Worm (Caenorhabditis elegans): Measurements from ENCODE around the gene C11H1.7.

Gene C11H1.7

ce11 chrX:14297209-14297608, 30.0 kb upstream of the C11H1.7 start (continued):
- TF ChIP-seq hlh-30 (tag; optimal IDR thresholded peaks at IDR 0.05; ENCODE audit: insufficient read depth) = peak; percentile 37

ce11 chrX:14303078-14303477, 24.1 kb upstream of the C11H1.7 start, which contains the start of gene C11H1.5:
Gene C11H1.5 (minus strand): TSS chrX:14303178.
- no peak for TF ChIP-seq gmeb-2 (tag; optimal IDR thresholded peaks at IDR 0.05)
- TF ChIP-seq ama-1 (optimal IDR thresholded peaks at IDR 0.05) = no peak
- no peak for TF ChIP-seq syd-9 (tag; optimal IDR thresholded peaks at IDR 0.05)
- TF ChIP-seq zip-5 (tag; optimal IDR thresholded peaks at IDR 0.05) = no peak
- no peak for TF ChIP-seq madf-2 (tag; optimal IDR thresholded peaks at IDR 0.05)
- no peak for TF ChIP-seq dmd-4 (tag; optimal IDR thresholded peaks at IDR 0.05; ENCODE audit: borderline replicate concordance)
- no peak for TF ChIP-seq fkh-10 (GFP tag; optimal IDR thresholded peaks at IDR 0.05)
- no peak for TF ChIP-seq K02D7.2 (tag; optimal IDR thresholded peaks at IDR 0.05)
- TF ChIP-seq sox-4 (tag; optimal IDR thresholded peaks at IDR 0.05) = no peak
- no peak for TF ChIP-seq pax-1 (tag; optimal IDR thresholded peaks at IDR 0.05)
- no peak for TF ChIP-seq unc-42 (tag; optimal IDR thresholded peaks at IDR 0.05)
- no peak for TF ChIP-seq hlh-15 (tag; optimal IDR thresholded peaks at IDR 0.05)
- TF ChIP-seq unc-86 (tag; optimal IDR thresholded peaks at IDR 0.05) = no peak
- no peak for TF ChIP-seq ceh-18 (tag; optimal IDR thresholded peaks at IDR 0.05)
- TF ChIP-seq ahr-1 (tag; optimal IDR thresholded peaks at IDR 0.05) = no peak
- TF ChIP-seq C38D4.7 (GFP tag; optimal IDR thresholded peaks at IDR 0.05) = no peak
- no peak for TF ChIP-seq elt-4 (tag; optimal IDR thresholded peaks at IDR 0.05)
- no peak for TF ChIP-seq elt-2 (tag; optimal IDR thresholded peaks at IDR 0.05)
- TF ChIP-seq ceh-6 (GFP tag; optimal IDR thresholded peaks at IDR 0.05) = no peak

- TF ChIP-seq dmd-4 (tag; optimal IDR thresholded peaks at IDR 0.05; ENCODE audit: borderline replicate concordance) (no peak), ceh-48 (tag; optimal IDR thresholded peaks at IDR 0.05) (no peak), F13H6.1 (tag; optimal IDR thresholded peaks at IDR 0.05) (no peak), tbx-7 (tag; optimal IDR thresholded peaks at IDR 0.05) (no peak), odd-2 (tag; optimal IDR thresholded peaks at IDR 0.05) (no peak), pat-9 (tag; optimal IDR thresholded peaks at IDR 0.05) (no peak), ceh-6 (GFP tag; optimal IDR thresholded peaks at IDR 0.05) (no peak), ceh-2 (tag; optimal IDR thresholded peaks at IDR 0.05) (no peak), hlh-13 (GFP tag; optimal IDR thresholded peaks at IDR 0.05) (no peak)
These were observed 19.5 kb upstream of the C11H1.7 start, which contains the start of gene gphr-2 for ce11 chrX:14307667-14308066. Gene gphr-2 (minus strand): TSS chrX:14307767.

ce11 chrX:14309656-14310055, 17.6 kb upstream of the C11H1.7 start:
- TF ChIP-seq hlh-6 (tag; optimal IDR thresholded peaks at IDR 0.05) (no peak), ahr-1 (tag; optimal IDR thresholded peaks at IDR 0.05) (no peak), ztf-16 (tag; optimal IDR thresholded peaks at IDR 0.05) (no peak), pros-1 (tag; optimal IDR thresholded peaks at IDR 0.05) (no peak), nhr-232 (tag; optimal IDR thresholded peaks at IDR 0.05) (no peak), mec-3 (tag; optimal IDR thresholded peaks at IDR 0.05; ENCODE audit: borderline replicate concordance) (no peak), elt-2 (tag; optimal IDR thresholded peaks at IDR 0.05) (no peak), fkh-10 (GFP tag; optimal IDR thresholded peaks at IDR 0.05) (no peak), elt-4 (tag; optimal IDR thresholded peaks at IDR 0.05) (no peak), ceh-18 (tag; optimal IDR thresholded peaks at IDR 0.05) (no peak), sox-2 (GFP tag; IDR thresholded peaks at IDR 0.05) (no peak), syd-9 (tag; optimal IDR thresholded peaks at IDR 0.05) (no peak), che-1 (tag; optimal IDR thresholded peaks at IDR 0.05) (no peak), nhr-11 (tag; optimal IDR thresholded peaks at IDR 0.05) (no peak)

- TF ChIP-seq pha-4 (tag; optimal IDR thresholded peaks at IDR 0.05) (no peak), ref-2 (tag; optimal IDR thresholded peaks at IDR 0.05) (no peak), madf-2 (tag; optimal IDR thresholded peaks at IDR 0.05) (no peak), ceh-2 (tag; optimal IDR thresholded peaks at IDR 0.05) (no peak), gmeb-2 (tag; optimal IDR thresholded peaks at IDR 0.05) (no peak), ets-4 (tag; optimal IDR thresholded peaks at IDR 0.05) (no peak), ceh-18 (tag; optimal IDR thresholded peaks at IDR 0.05) (no peak), T23F11.4 (GFP tag; optimal IDR thresholded peaks at IDR 0.05) (no peak), rnt-1 (tag; optimal IDR thresholded peaks at IDR 0.05) (no peak), pax-1 (tag; optimal IDR thresholded peaks at IDR 0.05) (no peak), dmd-4 (tag; optimal IDR thresholded peaks at IDR 0.05; ENCODE audit: borderline replicate concordance) (no peak), mec-3 (tag; optimal IDR thresholded peaks at IDR 0.05; ENCODE audit: borderline replicate concordance) (no peak), ceh-22 (tag; optimal IDR thresholded peaks at IDR 0.05) (no peak), Y22D7AL.16 (tag; optimal IDR thresholded peaks at IDR 0.05) (no peak), ceh-30 (tag; optimal IDR thresholded peaks at IDR 0.05) (no peak), pros-1 (tag; optimal IDR thresholded peaks at IDR 0.05) (no peak), K02D7.2 (tag; optimal IDR thresholded peaks at IDR 0.05) (no peak), fkh-6 (tag; optimal IDR thresholded peaks at IDR 0.05) (no peak)
These were observed 15.6 kb upstream of the C11H1.7 start, which contains the start of gene mgrn-1 for ce11 chrX:14311583-14311982. Gene mgrn-1 (minus strand): TSS chrX:14311683.

Data from whole organism, late embryonic.